Worm (Caenorhabditis elegans) whole organism, L4 larva: ENCODE measurements around the gene Y41D4B.24.

ENCODE experiments used
- D1046.2 ChIP-seq: fragments of 200-800 bp; sonication (Bioruptor generic); IDR thresholded peaks from 2 replicates; pipeline ENCODE4 v1.3.6; 2022; ENCODE audit warnings: missing genetic modification characterization, missing compliant biosample characterization
- F37D6.2 ChIP-seq: sonication (generic microtip); optimal IDR thresholded peaks from 2 replicates; lab custom pipeline; 2016; ENCODE audit warnings: mild to moderate bottlenecking, missing genetic modification characterization, missing compliant biosample characterization
- T20F7.1 ChIP-seq: fragments of 200-800 bp; sonication (Bioruptor generic); optimal IDR thresholded peaks from 2 replicates; lab custom pipeline; 2018; ENCODE audit warnings: mild to moderate bottlenecking, missing genetic modification characterization, missing compliant biosample characterization
- T26A8.4 ChIP-seq: fragments of 200-800 bp; sonication (Bioruptor generic); IDR thresholded peaks from 2 replicates; pipeline ENCODE4 v1.3.6; 2022; ENCODE audit warnings: missing genetic modification characterization, missing compliant biosample characterization
- Y48G9A.11 ChIP-seq: fragments of 200-800 bp; sonication (Bioruptor generic); IDR thresholded peaks from 2 replicates; pipeline ENCODE4 v1.3.6; 2022; ENCODE audit warnings: missing genetic modification reagents, missing genetic modification characterization, missing compliant biosample characterization
- Y5F2A.4 ChIP-seq: fragments of 200-800 bp; sonication (Bioruptor generic); optimal IDR thresholded peaks from 2 replicates; lab custom pipeline; 2018; ENCODE audit warnings: mild to moderate bottlenecking, missing genetic modification characterization, missing compliant biosample characterization
- Y75B8A.6 ChIP-seq: fragments of 200-800 bp; sonication (Bioruptor generic); IDR thresholded peaks from 2 replicates; pipeline ENCODE4 v1.3.6; 2022; ENCODE audit warnings: missing genetic modification reagents, missing genetic modification characterization, missing compliant biosample characterization
- aha-1 ChIP-seq: fragments of 150-350 bp; peaks from one replicate; lab custom pipeline; 2014; ENCODE audit warnings: missing biosample characterization, missing genetic modification characterization
- ama-1 ChIP-seq: fragments of 150-350 bp; optimal IDR thresholded peaks from 2 replicates; lab custom pipeline; 2014; ENCODE audit warnings: inconsistent platforms, mixed read lengths
- arid-1 ChIP-seq: fragments of 200-800 bp; sonication (Bioruptor generic); conservative IDR thresholded peaks from 2 replicates; pipeline ENCODE4 v1.3.6; 2022; ENCODE audit warnings: missing genetic modification reagents, missing genetic modification characterization, missing compliant biosample characterization
- daf-16 ChIP-seq, 3 experiments: sonication (generic microtip); optimal IDR thresholded peaks; 2 replicates each; lab custom pipeline; 2016 to 2017; ENCODE audit warnings: missing genetic modification characterization in 3 of 3, missing genetic modification reagents in 3 of 3, mild to moderate bottlenecking in 2 of 3, missing compliant biosample characterization in 2 of 3, missing biosample characterization in 1 of 3, moderate library complexity in 1 of 3
- dmd-6 ChIP-seq: fragments of 200-800 bp; sonication (Bioruptor generic); IDR thresholded peaks from 2 replicates; pipeline ENCODE4 v1.3.6; 2022; ENCODE audit warnings: missing genetic modification reagents, missing genetic modification characterization, missing compliant biosample characterization
- dve-1 ChIP-seq: sonication (generic microtip); optimal IDR thresholded peaks from 2 replicates; lab custom pipeline; 2017; ENCODE audit warnings: antibody characterized with exemption, mild to moderate bottlenecking, missing genetic modification characterization, missing compliant biosample characterization; ENCODE audit not compliant: insufficient read depth
- egl-27 ChIP-seq: sonication (generic microtip); optimal IDR thresholded peaks from 3 replicates; lab custom pipeline; 2017; ENCODE audit warnings: missing biosample characterization, missing genetic modification reagents, missing genetic modification characterization
- egl-43 ChIP-seq: fragments of 200-800 bp; sonication (Bioruptor generic); IDR thresholded peaks from 2 replicates; pipeline ENCODE4 v1.3.6; 2022; ENCODE audit warnings: missing genetic modification reagents, missing genetic modification characterization, missing compliant biosample characterization
- fkh-10 ChIP-seq: fragments of 150-350 bp; optimal IDR thresholded peaks from 2 replicates; lab custom pipeline; 2014; ENCODE audit warnings: missing biosample characterization, missing genetic modification reagents, missing genetic modification characterization
- gei-8 ChIP-seq: fragments of 200-800 bp; sonication (Bioruptor generic); optimal IDR thresholded peaks from 2 replicates; lab custom pipeline; 2018; ENCODE audit warnings: mild to moderate bottlenecking, missing genetic modification characterization, missing compliant biosample characterization
- hlh-11 ChIP-seq: fragments of 200-800 bp; sonication (Bioruptor generic); optimal IDR thresholded peaks from 2 replicates; lab custom pipeline; 2018; ENCODE audit warnings: mild to moderate bottlenecking, missing genetic modification characterization, missing compliant biosample characterization
- hlh-30 ChIP-seq: sonication (generic microtip); optimal IDR thresholded peaks from 2 replicates; lab custom pipeline; 2017; ENCODE audit warnings: antibody characterized with exemption, mild to moderate bottlenecking, missing genetic modification characterization, missing compliant biosample characterization; ENCODE audit not compliant: insufficient read depth
- jun-1 ChIP-seq: fragments of 150-350 bp; optimal IDR thresholded peaks from 2 replicates; lab custom pipeline; 2014; ENCODE audit warnings: missing biosample characterization, missing genetic modification reagents, missing genetic modification characterization
- lin-1 ChIP-seq: fragments of 200-800 bp; sonication (Bioruptor generic); IDR thresholded peaks from 2 replicates; pipeline ENCODE4 v1.3.6; 2022; ENCODE audit warnings: missing genetic modification reagents, missing genetic modification characterization, missing compliant biosample characterization
- lin-15B ChIP-seq: fragments of 150-350 bp; sonication (generic microtip); optimal IDR thresholded peaks from 3 replicates; lab custom pipeline; 2014; ENCODE audit warnings: missing biosample characterization, missing genetic modification characterization
- lin-29 ChIP-seq: fragments of 200-800 bp; sonication (Bioruptor generic); IDR thresholded peaks from 2 replicates; pipeline ENCODE4 v1.3.6; 2022; ENCODE audit warnings: missing genetic modification reagents, missing genetic modification characterization, missing compliant biosample characterization
- lin-38 ChIP-seq: fragments of 200-800 bp; sonication (Bioruptor generic); IDR thresholded peaks from 2 replicates; pipeline ENCODE4 v1.3.6; 2022; ENCODE audit warnings: missing genetic modification reagents, missing genetic modification characterization, missing compliant biosample characterization
- lin-39 ChIP-seq: fragments of 150-350 bp; optimal IDR thresholded peaks from 2 replicates; lab custom pipeline; 2014; ENCODE audit warnings: missing biosample characterization, missing genetic modification reagents, missing genetic modification characterization
- lir-3 ChIP-seq: sonication (generic microtip); optimal IDR thresholded peaks from 2 replicates; lab custom pipeline; 2016; ENCODE audit warnings: mild to moderate bottlenecking, missing genetic modification characterization, missing compliant biosample characterization
- madf-9 ChIP-seq: fragments of 200-800 bp; sonication (Bioruptor generic); conservative IDR thresholded peaks from 2 replicates; pipeline ENCODE4 v1.3.6; 2022; ENCODE audit warnings: missing genetic modification reagents, missing genetic modification characterization, missing compliant biosample characterization
- mdt-29 ChIP-seq: fragments of 200-800 bp; sonication (Bioruptor generic); IDR thresholded peaks from 2 replicates; pipeline ENCODE4 v1.3.6; 2022; ENCODE audit warnings: missing genetic modification reagents, missing genetic modification characterization, missing compliant biosample characterization
- nhr-11 ChIP-seq: fragments of 150-350 bp; optimal IDR thresholded peaks from 2 replicates; lab custom pipeline; 2014; ENCODE audit warnings: missing biosample characterization, missing genetic modification characterization
- nhr-111 ChIP-seq: fragments of 200-800 bp; sonication (Bioruptor generic); optimal IDR thresholded peaks from 2 replicates; lab custom pipeline; 2018; ENCODE audit warnings: mild to moderate bottlenecking, missing genetic modification characterization, missing compliant biosample characterization
- nhr-237 ChIP-seq: sonication (generic microtip); optimal IDR thresholded peaks from 2 replicates; lab custom pipeline; 2017; ENCODE audit warnings: missing biosample characterization, missing genetic modification characterization
- nhr-25 ChIP-seq: sonication (generic microtip); optimal IDR thresholded peaks from 2 replicates; lab custom pipeline; 2017; ENCODE audit warnings: missing genetic modification characterization, mild to moderate bottlenecking, missing compliant biosample characterization, antibody characterized with exemption, moderate library complexity, borderline replicate concordance; ENCODE audit not compliant: insufficient read depth
- nhr-42 ChIP-seq: fragments of 200-800 bp; sonication (Bioruptor generic); IDR thresholded peaks from 2 replicates; pipeline ENCODE4 v1.3.6; 2022; ENCODE audit warnings: missing genetic modification characterization, missing compliant biosample characterization
- nhr-6 ChIP-seq: fragments of 150-350 bp; optimal IDR thresholded peaks from 2 replicates; lab custom pipeline; 2014; ENCODE audit warnings: missing biosample characterization, missing genetic modification characterization
- php-3 ChIP-seq: fragments of 200-800 bp; sonication (Bioruptor generic); IDR thresholded peaks from 2 replicates; pipeline ENCODE4 v1.3.6; 2022; ENCODE audit warnings: missing genetic modification reagents, missing genetic modification characterization, missing compliant biosample characterization
- pqm-1 ChIP-seq: sonication (generic microtip); optimal IDR thresholded peaks from 2 replicates; lab custom pipeline; 2017; ENCODE audit warnings: missing biosample characterization, missing genetic modification characterization
- saeg-2 ChIP-seq: fragments of 200-800 bp; sonication (Bioruptor generic); IDR thresholded peaks from 2 replicates; pipeline ENCODE4 v1.3.6; 2022; ENCODE audit warnings: missing genetic modification reagents, missing genetic modification characterization, missing compliant biosample characterization
- skn-1 ChIP-seq: fragments of 150-350 bp; optimal IDR thresholded peaks from 2 replicates; lab custom pipeline; 2014; ENCODE audit warnings: missing biosample characterization, missing genetic modification characterization
- snpc-4 ChIP-seq: fragments of 150-350 bp; optimal IDR thresholded peaks from 2 replicates; lab custom pipeline; 2014; ENCODE audit warnings: missing biosample characterization, missing genetic modification characterization
- tra-1 ChIP-seq: fragments of 200-800 bp; sonication (Bioruptor generic); IDR thresholded peaks from 2 replicates; pipeline ENCODE4 v1.3.6; 2022; ENCODE audit warnings: missing genetic modification reagents, missing genetic modification characterization, missing compliant biosample characterization
- unc-62 ChIP-seq, 3 experiments: fragments of 150-350 bp in 1 of 3; sonication (generic microtip); optimal IDR thresholded peaks in 2 of 3; peaks in 1 of 3; 1 replicate in 1 of 3; 2 replicates in 2 of 3; lab custom pipeline; 2014 to 2017; ENCODE audit warnings: missing biosample characterization in 3 of 3, missing genetic modification characterization in 3 of 3, missing genetic modification reagents in 3 of 3, missing genotype in 1 of 3
- vab-7 ChIP-seq: fragments of 200-800 bp; sonication (Bioruptor generic); IDR thresholded peaks from 2 replicates; pipeline ENCODE4 v1.3.6; 2022; ENCODE audit warnings: missing genetic modification reagents, missing genetic modification characterization, missing compliant biosample characterization
- zag-1 ChIP-seq: fragments of 150-350 bp; optimal IDR thresholded peaks from 2 replicates; lab custom pipeline; 2014; ENCODE audit warnings: missing biosample characterization, missing genetic modification characterization
- zfp-3 ChIP-seq: fragments of 200-800 bp; sonication (Bioruptor generic); conservative IDR thresholded peaks from 2 replicates; pipeline ENCODE4 v1.3.6; 2022; ENCODE audit warnings: missing genetic modification reagents, missing genetic modification characterization, missing compliant biosample characterization

Y41D4B.24 gene

DNA sequence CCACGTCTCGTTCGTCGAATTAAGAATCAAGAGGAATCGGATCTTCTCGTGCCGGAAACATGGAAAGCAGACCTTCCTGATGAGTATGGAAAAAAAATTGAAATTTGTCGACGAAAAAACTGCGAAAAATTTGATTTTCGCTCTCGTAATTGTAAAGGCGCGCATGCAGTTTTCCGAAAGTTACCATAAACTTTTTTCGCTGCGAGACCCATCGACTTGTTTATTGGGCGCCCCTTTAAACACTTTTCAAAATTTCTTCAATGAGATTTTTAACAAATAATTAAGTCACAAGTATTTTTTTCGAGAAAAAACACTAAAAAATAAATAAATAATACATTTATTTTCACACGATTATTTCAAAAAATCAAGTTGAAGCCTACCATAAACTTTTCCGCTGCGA lies 21.2 kb downstream of the Y41D4B.24 start:
- TF ChIP-seq unc-62 (GFP tag; optimal IDR thresholded peaks at IDR 0.05 in 1 of 2; lab: Kevin White, UChicago), result peak in 1 of 2 experiments; percentile 76
- no peak for TF ChIP-seq unc-62 (tag; optimal IDR thresholded peaks at IDR 0.05; lab: Kevin White, UChicago)
- TF ChIP-seq snpc-4 (tag; lab: Kevin White, UChicago), result no peak

DNA sequence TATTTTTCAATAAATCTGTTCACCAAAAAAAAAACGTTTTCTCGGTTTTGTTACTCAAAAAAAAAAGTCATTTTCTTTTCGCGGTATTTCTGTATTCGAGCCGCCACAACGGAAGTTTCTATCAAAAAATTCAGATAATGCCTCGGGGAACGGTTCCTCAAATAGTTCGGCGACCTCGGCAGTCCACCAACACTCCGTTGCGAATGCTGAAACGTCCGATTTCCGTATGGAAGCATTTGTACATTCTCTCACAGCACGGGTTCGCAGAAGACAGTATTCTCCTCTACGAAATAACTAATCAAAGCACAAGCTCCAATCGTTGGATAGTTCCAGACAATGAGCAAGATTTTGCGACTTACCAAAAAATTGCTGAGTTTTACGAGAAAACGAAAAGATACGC lies 22.0 kb downstream of the Y41D4B.24 start, which contains the start of gene Y41D4B.4:
TSS of gene Y41D4B.4 (plus strand) at position 133 of the 400 bp plus-strand sequence.
- TF ChIP-seq F37D6.2, result no peak
- TF ChIP-seq nhr-111 (GFP tag; lab: Kevin White, UChicago), result no peak
- no peak for TF ChIP-seq fkh-10
- TF ChIP-seq ama-1, result no peak
- TF ChIP-seq vab-7 (GFP tag; lab: Robert Waterston, UW), result 0 out of 2 replicates have a peak, but pooled peaks have one; percentile 29
- no peak for TF ChIP-seq T20F7.1
- TF ChIP-seq dve-1, result no peak
- TF ChIP-seq lin-15B (tag; lab: Kevin White, UChicago), result no peak
- TF ChIP-seq Y75B8A.6 (GFP tag; lab: Robert Waterston, UW), result 0 out of 2 replicates have a peak, but pooled peaks have one; percentile 10
- no peak for TF ChIP-seq nhr-25 (tag; lab: Kevin White, UChicago)
- peak; percentile 56; the same call in 1 of the 2 replicates for TF ChIP-seq Y48G9A.11 (GFP tag; lab: Robert Waterston, UW)
- TF ChIP-seq zag-1 (tag; lab: Kevin White, UChicago), result no peak
- no peak for TF ChIP-seq tra-1
- 0 out of 2 replicates have a peak, but pooled peaks have one; percentile 47 for TF ChIP-seq mdt-29 (GFP tag; lab: Robert Waterston, UW)
- TF ChIP-seq aha-1, result peak; percentile 28
- TF ChIP-seq madf-9 (GFP tag; lab: Robert Waterston, UW), result no peak
- no peak for TF ChIP-seq T26A8.4 (GFP tag; lab: Robert Waterston, UW)
- TF ChIP-seq lin-1, result no peak
- TF ChIP-seq saeg-2 (GFP tag; lab: Robert Waterston, UW), result no peak
- TF ChIP-seq Y5F2A.4 (GFP tag; lab: Kevin White, UChicago), result no peak
- TF ChIP-seq gei-8 (GFP tag; lab: Kevin White, UChicago), result no peak
- TF ChIP-seq arid-1 (GFP tag; lab: Robert Waterston, UW), result 0 out of 2 replicates have a peak, but pooled peaks have one; percentile 7
- TF ChIP-seq lir-3, result no peak

DNA sequence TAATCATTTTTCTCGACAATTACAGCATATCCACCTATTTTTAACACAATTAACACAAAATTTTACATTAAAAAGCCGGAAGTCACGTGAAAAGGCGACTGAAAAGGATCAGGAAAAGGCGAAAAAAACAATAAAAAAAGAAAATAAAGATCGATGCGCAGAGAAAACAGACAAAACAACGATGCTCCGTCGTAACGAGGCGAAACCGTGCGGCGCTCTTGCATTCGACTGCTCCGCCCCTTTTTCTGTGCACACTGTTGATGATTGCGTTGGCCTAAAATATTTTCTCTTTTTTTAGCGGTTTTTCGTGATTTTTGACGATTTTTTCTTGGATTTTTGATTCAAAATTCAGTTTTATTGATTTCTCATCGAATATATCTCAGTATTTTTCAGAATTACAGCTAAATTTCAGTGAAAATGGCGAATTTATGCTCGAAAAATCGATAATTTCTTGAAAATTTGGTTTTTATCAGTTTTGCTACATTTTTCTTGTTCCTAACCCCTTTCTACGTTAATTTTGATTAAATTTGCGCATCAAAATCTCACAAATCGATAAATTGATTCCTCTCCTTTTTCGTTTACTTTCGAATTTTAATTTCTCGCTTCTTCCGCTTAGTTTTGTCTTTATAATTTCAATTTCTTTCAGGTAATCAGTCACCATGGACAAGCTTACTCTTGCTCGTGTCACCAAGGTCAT lies 22.8 kb downstream of the Y41D4B.24 start, which contains the start of gene rps-28:
TSS of gene rps-28 (plus strand) at position 647 of the 697 bp plus-strand sequence.
- TF ChIP-seq unc-62 (GFP tag; optimal IDR thresholded peaks at IDR 0.05 in 1 of 2; lab: Kevin White, UChicago) (peak in 1 of 2 experiments; percentile 92), unc-62 (tag; optimal IDR thresholded peaks at IDR 0.05; lab: Kevin White, UChicago) (no peak), hlh-11 (tag; lab: Kevin White, UChicago) (peak; percentile 95), egl-27 (tag; lab: Kevin White, UChicago) (no peak), zag-1 (tag; lab: Kevin White, UChicago) (peak; percentile 19), nhr-237 (peak; percentile 48), aha-1 (peak; percentile 100), arid-1 (GFP tag; lab: Robert Waterston, UW) (peak; percentile 90), php-3 (GFP tag; lab: Robert Waterston, UW) (peak; percentile 91), Y48G9A.11 (GFP tag; lab: Robert Waterston, UW) (peak; percentile 100), lin-39 (peak; percentile 19), daf-16 (GFP tag; optimal IDR thresholded peaks at IDR 0.05; lab: Kevin White, UChicago) (peak; percentile 17 to 61), daf-16 (tag; optimal IDR thresholded peaks at IDR 0.05; lab: Kevin White, UChicago) (peak; percentile 85), zfp-3 (GFP tag; lab: Robert Waterston, UW) (peak; percentile 88), dmd-6 (GFP tag; lab: Robert Waterston, UW) (peak; percentile 91), pqm-1 (tag; lab: Kevin White, UChicago) (peak; percentile 63), skn-1 (tag; lab: Kevin White, UChicago) (no peak), vab-7 (GFP tag; lab: Robert Waterston, UW) (peak; percentile 96), T26A8.4 (GFP tag; lab: Robert Waterston, UW) (peak; percentile 91), nhr-11 (tag; lab: Kevin White, UChicago) (peak; percentile 94), gei-8 (GFP tag; lab: Kevin White, UChicago) (no peak), nhr-42 (peak; percentile 86), egl-43 (peak; percentile 90), dve-1 (peak; percentile 98), hlh-30 (tag; lab: Kevin White, UChicago) (peak; percentile 94), jun-1 (tag; lab: Kevin White, UChicago) (peak; percentile 75), lin-29 (peak; percentile 89), lin-38 (GFP tag; lab: Robert Waterston, UW) (peak; percentile 93), nhr-6 (tag; lab: Kevin White, UChicago) (peak; percentile 90), D1046.2 (GFP tag; lab: Robert Waterston, UW) (peak; percentile 87)
